Worm (Caenorhabditis elegans) whole organism, mixed stage, embryonic: ENCODE results near the gene H11E01.2.

Source experiments
- blmp-1 ChIP-seq: fragments of 150-350 bp; optimal IDR thresholded peaks from 2 replicates; lab custom pipeline; 2014; ENCODE audit warnings: missing biosample characterization, missing genetic modification characterization
- ceh-83 ChIP-seq: fragments of 200-800 bp; sonication (Bioruptor generic); optimal IDR thresholded peaks from 2 replicates; lab custom pipeline; 2018; ENCODE audit warnings: mild to moderate bottlenecking, missing genetic modification characterization, missing compliant biosample characterization
- cnd-1 ChIP-seq: fragments of 200-800 bp; sonication (Bioruptor generic); optimal IDR thresholded peaks from 2 replicates; lab custom pipeline; 2018; ENCODE audit warnings: mild to moderate bottlenecking, missing genetic modification characterization, missing compliant biosample characterization
- hlh-1 ChIP-seq: fragments of 150-350 bp; optimal IDR thresholded peaks from 2 replicates; lab custom pipeline; 2014; ENCODE audit warnings: missing biosample characterization, missing genetic modification reagents, missing genetic modification characterization
- mls-2 ChIP-seq: sonication (generic microtip); optimal IDR thresholded peaks from 2 replicates; lab custom pipeline; 2016; ENCODE audit warnings: mild to moderate bottlenecking, missing genetic modification characterization, moderate library complexity, missing compliant biosample characterization
- nhr-28 ChIP-seq: fragments of 150-350 bp; optimal IDR thresholded peaks from 2 replicates; lab custom pipeline; 2014; ENCODE audit warnings: missing biosample characterization, missing genetic modification characterization
- pha-4 ChIP-seq: fragments of 150-350 bp; optimal IDR thresholded peaks from 2 replicates; lab custom pipeline; 2018; ENCODE audit warnings: missing biosample characterization, missing genetic modification reagents, missing genetic modification characterization
- snpc-4 ChIP-seq: fragments of 150-350 bp; optimal IDR thresholded peaks from 2 replicates; lab custom pipeline; 2014; ENCODE audit warnings: missing biosample characterization, missing genetic modification characterization
- ztf-11 ChIP-seq: fragments of 150-350 bp; optimal IDR thresholded peaks from 2 replicates; lab custom pipeline; 2014; ENCODE audit warnings: missing biosample characterization, missing genetic modification characterization

DNA sequence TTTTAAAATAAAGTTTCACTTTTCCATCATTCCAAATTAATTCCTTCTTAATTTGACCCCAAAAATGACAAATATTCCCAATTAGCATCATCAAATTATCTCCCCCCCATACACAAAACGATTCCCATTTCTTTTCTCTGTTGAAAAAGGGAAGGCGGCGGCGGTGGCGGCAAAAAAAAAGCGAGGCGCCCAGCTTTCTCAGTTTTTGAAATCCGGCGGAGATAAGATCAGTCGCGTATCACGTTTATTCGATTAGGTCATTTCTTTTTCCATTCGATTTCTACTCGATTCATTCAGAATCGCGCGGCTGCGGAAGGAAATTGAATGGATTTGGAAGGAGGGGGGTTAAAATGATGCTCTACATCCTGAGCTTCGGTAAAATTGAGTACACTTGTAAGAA is 36.9 kb upstream of the H11E01.2 start:
- TF ChIP-seq blmp-1 (tag; lab: Kevin White, UChicago) (no peak), mls-2 (tag; lab: Kevin White, UChicago) (no peak), nhr-28 (tag; lab: Kevin White, UChicago) (no peak), pha-4 (tag; lab: Kevin White, UChicago) (no peak), hlh-1 (tag; lab: Kevin White, UChicago) (no peak), ceh-83 (GFP tag; lab: Kevin White, UChicago) (no peak), ztf-11 (no peak), snpc-4 (tag; lab: Kevin White, UChicago) (no peak), cnd-1 (tag; lab: Kevin White, UChicago) (no peak)
